Fruit fly (Drosophila melanogaster) whole organism, embryonic: ENCODE measurements around the gene Apoltp.

Experiments
- Bgb ChIP-seq: fragments of 200-800 bp; sonication (Bioruptor generic); IDR thresholded peaks from 2 replicates; pipeline ENCODE4 v1.3.6; 2022; ENCODE audit warnings: missing biosample characterization, missing genetic modification characterization; ENCODE audit not compliant: partially characterized antibody
- CG10147 ChIP-seq: fragments of 200-800 bp; sonication (Bioruptor generic); optimal IDR thresholded peaks from 2 replicates; lab custom pipeline; 2019; ENCODE audit warnings: missing biosample characterization, mild to moderate bottlenecking, missing genetic modification characterization, moderate library complexity
- CG10274 ChIP-seq: fragments of 200-800 bp; sonication (Bioruptor generic); optimal IDR thresholded peaks from 3 replicates; lab custom pipeline; 2017; ENCODE audit warnings: missing biosample characterization, mild to moderate bottlenecking, missing genetic modification characterization
- CG10366 ChIP-seq: fragments of 200-800 bp; sonication (Bioruptor generic); IDR thresholded peaks from 2 replicates; pipeline ENCODE4 v1.3.6; 2022; ENCODE audit warnings: missing biosample characterization, missing genetic modification characterization
- CG10543 ChIP-seq: fragments of 200-800 bp; sonication (Bioruptor generic); optimal IDR thresholded peaks from 3 replicates; lab custom pipeline; 2017; ENCODE audit warnings: missing biosample characterization, mild to moderate bottlenecking, missing genetic modification characterization, moderate library complexity
- CG10565 ChIP-seq: fragments of 200-800 bp; sonication (Bioruptor generic); optimal IDR thresholded peaks from 3 replicates; lab custom pipeline; 2016; ENCODE audit warnings: missing biosample characterization, mild to moderate bottlenecking, missing genetic modification characterization
- CG12104 ChIP-seq: fragments of 200-800 bp; sonication (Bioruptor generic); optimal IDR thresholded peaks from 3 replicates; lab custom pipeline; 2016; ENCODE audit warnings: missing biosample characterization, missing genetic modification characterization
- CG12236 ChIP-seq: fragments of 200-800 bp; sonication (Bioruptor generic); optimal IDR thresholded peaks from 2 replicates; lab custom pipeline; 2016; ENCODE audit warnings: missing biosample characterization, missing genetic modification characterization
- CG1233 ChIP-seq: fragments of 200-800 bp; sonication (Bioruptor generic); optimal IDR thresholded peaks from 4 replicates; lab custom pipeline; 2018; ENCODE audit warnings: missing biosample characterization, mild to moderate bottlenecking, missing genetic modification characterization
- CG13123 ChIP-seq: fragments of 200-800 bp; sonication (Bioruptor generic); optimal IDR thresholded peaks from 2 replicates; lab custom pipeline; 2016; ENCODE audit warnings: missing biosample characterization, missing genetic modification characterization
- CG13424 ChIP-seq: fragments of 200-800 bp; sonication (Bioruptor generic); optimal IDR thresholded peaks from 2 replicates; lab custom pipeline; 2019; ENCODE audit warnings: missing biosample characterization, mild to moderate bottlenecking, missing genetic modification characterization, moderate library complexity
- CG15696 ChIP-seq: fragments of 200-800 bp; sonication (Bioruptor generic); optimal IDR thresholded peaks from 2 replicates; lab custom pipeline; 2019; ENCODE audit warnings: missing biosample characterization, mild to moderate bottlenecking, missing genetic modification characterization, moderate library complexity
- CG16815 ChIP-seq: fragments of 200-800 bp; sonication (Bioruptor generic); optimal IDR thresholded peaks from 3 replicates; lab custom pipeline; 2017; ENCODE audit warnings: missing biosample characterization, mild to moderate bottlenecking, missing genetic modification characterization
- CG18262 ChIP-seq: fragments of 200-800 bp; optimal IDR thresholded peaks from 3 replicates; lab custom pipeline; 2019; ENCODE audit warnings: missing biosample characterization, mild to moderate bottlenecking, missing genetic modification characterization, moderate library complexity
- CG31388 ChIP-seq: fragments of 200-800 bp; sonication (Bioruptor generic); optimal IDR thresholded peaks from 2 replicates; lab custom pipeline; 2016; ENCODE audit warnings: missing biosample characterization, missing genetic modification characterization
- CG33213 ChIP-seq: fragments of 200-800 bp; sonication (Bioruptor generic); optimal IDR thresholded peaks from 3 replicates; lab custom pipeline; 2016; ENCODE audit warnings: missing biosample characterization, missing genetic modification characterization
- CG3726 ChIP-seq: fragments of 200-800 bp; sonication (Bioruptor generic); IDR thresholded peaks from 3 replicates; pipeline ENCODE4, ENCODE4 v1.3.6; 2022; ENCODE audit warnings: missing biosample characterization, missing genetic modification characterization
- CG4328 ChIP-seq: fragments of 200-800 bp; sonication (Bioruptor generic); optimal IDR thresholded peaks from 3 replicates; lab custom pipeline; 2017; ENCODE audit warnings: missing biosample characterization, missing genetic modification reagents, missing genetic modification characterization
- CG4404 ChIP-seq: fragments of 200-800 bp; sonication (Bioruptor generic); IDR thresholded peaks from 2 replicates; pipeline ENCODE4 v1.3.6; 2022; ENCODE audit warnings: missing biosample characterization, missing genetic modification characterization
- CG4707 ChIP-seq: fragments of 200-800 bp; sonication (Bioruptor generic); optimal IDR thresholded peaks from 2 replicates; lab custom pipeline; 2018; ENCODE audit warnings: missing biosample characterization, mild to moderate bottlenecking, missing genetic modification characterization, moderate library complexity
- CG6175 ChIP-seq: fragments of 200-800 bp; sonication (Bioruptor generic); IDR thresholded peaks from 3 replicates; pipeline ENCODE4 v1.3.6; 2022; ENCODE audit warnings: missing biosample characterization, missing genetic modification characterization
- CG7928 ChIP-seq: fragments of 200-800 bp; sonication (Bioruptor generic); optimal IDR thresholded peaks from 2 replicates; lab custom pipeline; 2017; ENCODE audit warnings: missing biosample characterization, mild to moderate bottlenecking, missing genetic modification characterization
- Camta ChIP-seq: fragments of 200-800 bp; sonication (Bioruptor generic); optimal IDR thresholded peaks from 2 replicates; lab custom pipeline; 2016; ENCODE audit warnings: missing biosample characterization, missing genetic modification characterization
- CoRest ChIP-seq: fragments of 200-800 bp; sonication (Bioruptor generic); optimal IDR thresholded peaks from 3 replicates; lab custom pipeline; 2018; ENCODE audit warnings: missing biosample characterization, mild to moderate bottlenecking, missing genetic modification characterization, moderate library complexity
- Dip2 ChIP-seq: fragments of 200-800 bp; sonication (Bioruptor generic); IDR thresholded peaks from 2 replicates; pipeline ENCODE4 v1.3.6; 2022; ENCODE audit warnings: missing biosample characterization, missing genetic modification characterization
- Drgx ChIP-seq: fragments of 200-800 bp; sonication (Bioruptor generic); IDR thresholded peaks from 2 replicates; pipeline ENCODE4 v1.3.6; 2022; ENCODE audit warnings: missing biosample characterization, missing genetic modification characterization
- Eip74EF ChIP-seq, 2 experiments: fragments of 200-800 bp in 1 of 2; fragments of >200 bp in 1 of 2; sonication (Bioruptor generic) in 1 of 2; optimal IDR thresholded peaks; 2 replicates each; lab custom pipeline; 2017 to 2019; ENCODE audit warnings: missing biosample characterization in 2 of 2, missing genetic modification characterization in 2 of 2, mild to moderate bottlenecking in 1 of 2, moderate library complexity in 1 of 2
- H15 ChIP-seq: fragments of 200-800 bp; sonication (Bioruptor generic); IDR thresholded peaks from 3 replicates; pipeline ENCODE4 v1.3.6; 2022; ENCODE audit warnings: missing biosample characterization, missing genetic modification characterization
- HLH54F ChIP-seq: fragments of 200-800 bp; sonication (Bioruptor generic); optimal IDR thresholded peaks from 3 replicates; lab custom pipeline; 2016; ENCODE audit warnings: missing biosample characterization, missing genetic modification characterization
- Jarid2 ChIP-seq: fragments of 200-800 bp; sonication (Bioruptor generic); optimal IDR thresholded peaks from 3 replicates; lab custom pipeline; 2017; ENCODE audit warnings: mild to moderate bottlenecking, missing biosample characterization, missing genetic modification reagents, missing genetic modification characterization
- Mrtf ChIP-seq: fragments of 200-800 bp; sonication (Bioruptor generic); IDR thresholded peaks from 3 replicates; pipeline ENCODE4 v1.3.6; 2022; ENCODE audit warnings: missing biosample characterization, missing genetic modification characterization
- NC2β ChIP-seq: fragments of 200-800 bp; sonication (Bioruptor generic); optimal IDR thresholded peaks from 2 replicates; lab custom pipeline; 2016; ENCODE audit warnings: missing biosample characterization, missing genetic modification characterization
- Rfx ChIP-seq: fragments of 200-800 bp; sonication (Bioruptor generic); IDR thresholded peaks from 2 replicates; pipeline ENCODE4 v1.3.6; 2022; ENCODE audit warnings: missing biosample characterization, missing genetic modification characterization
- Ssrp ChIP-seq: fragments of 200-800 bp; sonication (Bioruptor generic); optimal IDR thresholded peaks from 2 replicates; lab custom pipeline; 2018; ENCODE audit warnings: missing biosample characterization, mild to moderate bottlenecking, missing genetic modification characterization, moderate library complexity
- al ChIP-seq: fragments of 200-800 bp; sonication (Bioruptor generic); IDR thresholded peaks from 2 replicates; pipeline ENCODE4 v1.3.6; 2022; ENCODE audit warnings: missing biosample characterization, missing genetic modification characterization
- br ChIP-seq: fragments of >200 bp; optimal IDR thresholded peaks from 2 replicates; lab custom pipeline; 2017
- chn ChIP-seq: fragments of 200-800 bp; sonication (Bioruptor generic); optimal IDR thresholded peaks from 2 replicates; lab custom pipeline; 2016; ENCODE audit warnings: missing biosample characterization, missing genetic modification characterization
- ci ChIP-seq: fragments of 200-800 bp; sonication (Bioruptor generic); IDR thresholded peaks from 3 replicates; pipeline ENCODE4 v1.3.6; 2022; ENCODE audit warnings: missing biosample characterization, missing genetic modification characterization
- crc ChIP-seq: fragments of 200-800 bp; sonication (Bioruptor generic); optimal IDR thresholded peaks from 2 replicates; lab custom pipeline; 2016; ENCODE audit warnings: missing biosample characterization, missing genetic modification characterization
- croc ChIP-seq: fragments of 200-800 bp; sonication (Bioruptor generic); conservative IDR thresholded peaks from 3 replicates; pipeline ENCODE4 v1.3.6; 2022; ENCODE audit warnings: missing biosample characterization, missing genetic modification characterization
- crol ChIP-seq: fragments of 200-800 bp; sonication (Bioruptor generic); IDR thresholded peaks from 2 replicates; pipeline ENCODE4 v1.3.6; 2022; ENCODE audit warnings: missing biosample characterization, missing genetic modification characterization
- crp ChIP-seq, 2 experiments: fragments of 200-800 bp; sonication (Bioruptor generic); optimal IDR thresholded peaks; 2 replicates in 1 of 2; 3 replicates in 1 of 2; lab custom pipeline; 2017; ENCODE audit warnings: missing biosample characterization in 2 of 2, missing genetic modification characterization in 2 of 2, mild to moderate bottlenecking in 1 of 2, moderate library complexity in 1 of 2
- hkb ChIP-seq, 2 experiments: fragments of 200-800 bp in 1 of 2; fragments of >200 bp in 1 of 2; sonication (Bioruptor generic) in 1 of 2; IDR thresholded peaks in 1 of 2; optimal IDR thresholded peaks in 1 of 2; 2 replicates each; pipeline versions ENCODE4 v1.3.6 to Lab custom; 2017 to 2022; ENCODE audit warnings: missing biosample characterization in 1 of 2, missing genetic modification characterization in 1 of 2
- ken ChIP-seq: fragments of 200-800 bp; sonication (Bioruptor generic); IDR thresholded peaks from 3 replicates; pipeline ENCODE4 v1.3.6; 2022; ENCODE audit warnings: missing biosample characterization, missing genetic modification characterization
- maf-S ChIP-seq: fragments of 200-800 bp; sonication (Bioruptor generic); optimal IDR thresholded peaks from 2 replicates; lab custom pipeline; 2016; ENCODE audit warnings: missing biosample characterization, missing genetic modification characterization
- nau ChIP-seq: fragments of 200-800 bp; sonication (Bioruptor generic); optimal IDR thresholded peaks from 3 replicates; lab custom pipeline; 2017; ENCODE audit warnings: missing biosample characterization, mild to moderate bottlenecking, missing genetic modification characterization, missing genetic modification reagents
- sim ChIP-seq: fragments of 200-800 bp; sonication (Bioruptor generic); IDR thresholded peaks from 2 replicates; pipeline ENCODE4 v1.3.6; 2022; ENCODE audit warnings: missing biosample characterization, missing genetic modification characterization
- sna ChIP-seq: fragments of 200-800 bp; sonication (Bioruptor generic); IDR thresholded peaks from 2 replicates; pipeline ENCODE4 v1.3.6; 2022; ENCODE audit warnings: missing biosample characterization, missing genetic modification characterization; ENCODE audit not compliant: partially characterized antibody
- so ChIP-seq: fragments of 200-800 bp; sonication (Bioruptor generic); IDR thresholded peaks from 3 replicates; pipeline ENCODE4 v1.3.6; 2022; ENCODE audit warnings: missing biosample characterization, missing genetic modification characterization
- tio ChIP-seq: fragments of 200-800 bp; sonication (Bioruptor generic); optimal IDR thresholded peaks from 2 replicates; lab custom pipeline; 2017; ENCODE audit warnings: missing biosample characterization, missing genetic modification characterization, inconsistent platforms

Gene Apoltp

dm6 chr2L:9633098-9633497, 881 bp upstream of the Apoltp start (continued):
- peak; percentile 66; the same call in 2 of the 3 replicates for TF ChIP-seq ken
- TF ChIP-seq CG3726 (GFP tag; lab: Robert Waterston, UW) = 0 out of 3 replicates have a peak, but pooled peaks have one; percentile 29
- no peak for TF ChIP-seq crol (GFP tag; lab: Robert Waterston, UW)
- peak; percentile 10 for TF ChIP-seq nau (GFP tag; lab: Kevin White, UChicago)
- no peak for TF ChIP-seq CG7928
- peak; percentile 56 for TF ChIP-seq maf-S (GFP tag; lab: Kevin White, UChicago)
- peak; percentile 63 for TF ChIP-seq CG18262 (tag; lab: Kevin White, UChicago)
- TF ChIP-seq Jarid2 = peak; percentile 34
- TF ChIP-seq CG4707 (GFP tag; lab: Kevin White, UChicago) = peak; percentile 46
- TF ChIP-seq Dip2 (GFP tag; lab: Robert Waterston, UW) = no peak
- no peak for TF ChIP-seq Eip74EF (GFP tag; optimal IDR thresholded peaks at IDR 0.05; lab: Kevin White, UChicago)
- peak; percentile 8 for TF ChIP-seq CG13123 (GFP tag; lab: Kevin White, UChicago)
- TF ChIP-seq tio (GFP tag; lab: Kevin White, UChicago) = peak; percentile 63
- no peak for TF ChIP-seq Drgx (GFP tag; lab: Robert Waterston, UW)
- TF ChIP-seq Bgb (GFP tag; lab: Robert Waterston, UW) = no peak
- peak; percentile 79 for TF ChIP-seq CG33213 (GFP tag; lab: Kevin White, UChicago)
- peak; percentile 96 for TF ChIP-seq CG15696 (tag; lab: Kevin White, UChicago)
- peak; percentile 50 for TF ChIP-seq CG4404 (GFP tag; lab: Robert Waterston, UW)
- TF ChIP-seq HLH54F (GFP tag; lab: Kevin White, UChicago) = no peak
- peak; percentile 32; the same call in 1 of the 2 replicates for TF ChIP-seq CG10366
- peak; percentile 63 for TF ChIP-seq Camta (GFP tag; lab: Kevin White, UChicago)
- peak; percentile 78 for TF ChIP-seq CG1233
- peak; percentile 59 for TF ChIP-seq CG12236 (GFP tag; lab: Kevin White, UChicago)
- peak; percentile 81 for TF ChIP-seq NC2β
- TF ChIP-seq chn = peak; percentile 40
- 0 out of 3 replicates have a peak, but pooled peaks have one; percentile 30 for TF ChIP-seq CG6175
- TF ChIP-seq crc = no peak
- peak; percentile 39; the same call in 1 of the 3 replicates for TF ChIP-seq croc (GFP tag; lab: Robert Waterston, UW)
- peak; percentile 79 for TF ChIP-seq sim
- no peak for TF ChIP-seq sna (GFP tag; lab: Robert Waterston, UW)
- no peak for TF ChIP-seq CG10147 (GFP tag; lab: Kevin White, UChicago)
- TF ChIP-seq CG10543 (GFP tag; lab: Kevin White, UChicago) = peak; percentile 34
- peak; percentile 35 for TF ChIP-seq CG13424 (tag; lab: Kevin White, UChicago)
- peak; percentile 49; the same call in 1 of the 3 replicates for TF ChIP-seq Mrtf (GFP tag; lab: Robert Waterston, UW)
- TF ChIP-seq CG10274 (GFP tag; lab: Kevin White, UChicago) = peak; percentile 17
- TF ChIP-seq so = 0 out of 3 replicates have a peak, but pooled peaks have one; percentile 47
- TF ChIP-seq Ssrp (tag; lab: Kevin White, UChicago) = no peak
- TF ChIP-seq CG10565 = no peak
- peak; percentile 2 for TF ChIP-seq CG31388 (GFP tag; lab: Kevin White, UChicago)
- TF ChIP-seq H15 = no peak
- no peak for TF ChIP-seq br (lab: Kevin White, UChicago)
- TF ChIP-seq CG12104 (GFP tag; lab: Kevin White, UChicago) = peak; percentile 39
- TF ChIP-seq ci = peak; percentile 81
- TF ChIP-seq CoRest = peak; percentile 18
- no peak for TF ChIP-seq al (GFP tag; lab: Robert Waterston, UW)
- TF ChIP-seq hkb (optimal IDR thresholded peaks at IDR 0.05; lab: Kevin White, UChicago) = no peak
- TF ChIP-seq hkb (GFP tag; IDR thresholded peaks at IDR 0.05; lab: Robert Waterston, UW) = no peak
- TF ChIP-seq Rfx (GFP tag; lab: Robert Waterston, UW) = peak; percentile 48
- TF ChIP-seq CG4328 = peak; percentile 62
- TF ChIP-seq crp (GFP tag; optimal IDR thresholded peaks at IDR 0.05; lab: Kevin White, UChicago) = no peak
- peak; percentile 12 for TF ChIP-seq CG16815 (GFP tag; lab: Kevin White, UChicago)
